Fruit fly (Drosophila melanogaster): ENCODE data around the gene CG14154.

Gene CG14154

dm6 chr3L:10674940-10675339, 33.3 kb downstream of the CG14154 start:
- TF ChIP-seq dsf (GFP tag; optimal IDR thresholded peaks at IDR 0.05; ENCODE audit: borderline replicate concordance) (no peak), usp (GFP tag; optimal IDR thresholded peaks at IDR 0.05) (no peak), tai (GFP tag; optimal IDR thresholded peaks at IDR 0.05) (no peak), Dfd (GFP tag; optimal IDR thresholded peaks at IDR 0.05) (no peak), HLH106 (tag; optimal IDR thresholded peaks at IDR 0.05) (no peak), Hr78 (GFP tag; optimal IDR thresholded peaks at IDR 0.05) (no peak), CrebA (GFP tag; optimal IDR thresholded peaks at IDR 0.05; ENCODE audit: borderline replicate concordance) (no peak), br (GFP tag; optimal IDR thresholded peaks at IDR 0.05) (no peak), h (GFP tag; optimal IDR thresholded peaks at IDR 0.05) (no peak), rgr (GFP tag; optimal IDR thresholded peaks at IDR 0.05) (no peak), Dif (GFP tag; optimal IDR thresholded peaks at IDR 0.05; ENCODE audit: partially characterized antibody) (no peak)

DNA sequence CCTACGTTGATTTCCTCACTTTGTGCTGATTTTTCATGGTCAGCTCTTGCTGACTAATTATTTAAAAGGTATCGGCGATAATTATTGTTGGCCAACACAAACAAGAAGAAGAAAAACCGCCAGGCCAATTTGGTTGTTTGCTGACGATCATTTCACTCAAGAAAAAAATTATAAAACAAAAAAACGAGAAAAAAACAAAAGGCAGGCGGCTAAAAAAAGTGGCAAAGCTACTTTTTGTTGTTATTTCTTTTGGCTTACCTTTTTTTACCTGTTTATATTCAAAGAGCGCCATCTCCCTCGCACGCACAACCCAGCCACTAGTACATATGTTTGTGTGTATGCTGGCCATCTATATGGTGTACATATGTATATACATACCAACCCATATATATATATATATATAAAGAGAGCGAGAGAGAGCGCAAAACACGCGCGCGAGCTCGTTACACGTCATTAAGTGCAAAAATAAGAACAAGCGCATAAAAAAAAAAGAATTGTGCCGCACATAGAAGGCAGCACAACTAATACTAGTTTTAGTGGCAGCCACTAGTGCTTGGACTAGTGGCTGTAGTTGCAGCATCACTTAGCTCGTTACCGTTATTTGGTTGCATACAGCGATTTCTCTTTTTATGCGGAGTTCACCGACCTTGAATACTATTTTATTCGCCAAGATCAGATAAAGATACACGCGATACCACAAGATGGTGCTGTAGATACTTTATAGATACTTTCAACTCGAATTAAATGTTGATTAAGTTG, 34.1 kb downstream of the CG14154 start:
- TF ChIP-seq rgr (GFP tag; optimal IDR thresholded peaks at IDR 0.05) (peak; percentile 14), HLH106 (tag; optimal IDR thresholded peaks at IDR 0.05) (peak; percentile 5), dmrt93B (GFP tag; optimal IDR thresholded peaks at IDR 0.05) (no peak), Hnf4 (GFP tag; optimal IDR thresholded peaks at IDR 0.05) (no peak), brk (GFP tag; optimal IDR thresholded peaks at IDR 0.05) (peak; percentile 49), Rel (GFP tag; optimal IDR thresholded peaks at IDR 0.05) (peak; percentile 53), Rel (tag; optimal IDR thresholded peaks at IDR 0.05) (peak; percentile 45), sage (GFP tag; optimal IDR thresholded peaks at IDR 0.05) (peak; percentile 64), psq (GFP tag; optimal IDR thresholded peaks at IDR 0.05) (peak; percentile 23), Sp1 (GFP tag; optimal IDR thresholded peaks at IDR 0.05) (peak; percentile 74), jim (GFP tag; optimal IDR thresholded peaks at IDR 0.05) (peak; percentile 49), GATAd (GFP tag; optimal IDR thresholded peaks at IDR 0.05) (no peak), CrebA (GFP tag; optimal IDR thresholded peaks at IDR 0.05; ENCODE audit: borderline replicate concordance) (no peak)

- no peak for TF ChIP-seq Hr78 (GFP tag; optimal IDR thresholded peaks at IDR 0.05)
- TF ChIP-seq Myc (optimal IDR thresholded peaks at IDR 0.05): no peak
- TF ChIP-seq psq (GFP tag; optimal IDR thresholded peaks at IDR 0.05): peak; percentile 66
- TF ChIP-seq Rel (GFP tag; optimal IDR thresholded peaks at IDR 0.05): no peak
- peak; percentile 7 for TF ChIP-seq Rel (tag; optimal IDR thresholded peaks at IDR 0.05)
Observed at dm6 chr3L:10677816-10678215, 36.1 kb downstream of the CG14154 start.

dm6 chr3L:10678545-10679067, 36.9 kb downstream of the CG14154 start:
- TF ChIP-seq h (GFP tag; optimal IDR thresholded peaks at IDR 0.05): peak; percentile 91
- peak; percentile 94 for TF ChIP-seq fru (GFP tag; optimal IDR thresholded peaks at IDR 0.05)
- TF ChIP-seq Rel (GFP tag; optimal IDR thresholded peaks at IDR 0.05): peak; percentile 16
- peak; percentile 53 for TF ChIP-seq Rel (tag; optimal IDR thresholded peaks at IDR 0.05)
- TF ChIP-seq sv (GFP tag; optimal IDR thresholded peaks at IDR 0.05): peak; percentile 85
- TF ChIP-seq CrebA (GFP tag; optimal IDR thresholded peaks at IDR 0.05; ENCODE audit: borderline replicate concordance): peak; percentile 51
- TF ChIP-seq GATAd (GFP tag; optimal IDR thresholded peaks at IDR 0.05): no peak
- no peak for TF ChIP-seq lola (GFP tag; optimal IDR thresholded peaks at IDR 0.05)
- peak; percentile 74 for TF ChIP-seq Hnf4 (GFP tag; optimal IDR thresholded peaks at IDR 0.05)
- TF ChIP-seq foxo (GFP tag; optimal IDR thresholded peaks at IDR 0.05): peak in 1 of 2 experiments; percentile 93
- no peak for TF ChIP-seq Hr78 (GFP tag; optimal IDR thresholded peaks at IDR 0.05)
- no peak for TF ChIP-seq pan (optimal IDR thresholded peaks at IDR 0.05)
- TF ChIP-seq N (GFP tag; optimal IDR thresholded peaks at IDR 0.05): no peak
- TF ChIP-seq ey (GFP tag; optimal IDR thresholded peaks at IDR 0.05): peak; percentile 86
- peak; percentile 65 for TF ChIP-seq CG32264 (GFP tag; optimal IDR thresholded peaks at IDR 0.05)
- no peak for TF ChIP-seq Dif (GFP tag; optimal IDR thresholded peaks at IDR 0.05; ENCODE audit: partially characterized antibody)
- TF ChIP-seq woc (GFP tag; optimal IDR thresholded peaks at IDR 0.05): peak; percentile 84
- no peak for TF ChIP-seq dsf (GFP tag; optimal IDR thresholded peaks at IDR 0.05; ENCODE audit: borderline replicate concordance)
- peak; percentile 68 for TF ChIP-seq Mio (GFP tag; optimal IDR thresholded peaks at IDR 0.05)
- TF ChIP-seq sage (GFP tag; optimal IDR thresholded peaks at IDR 0.05): no peak
- TF ChIP-seq Hr83 (GFP tag; optimal IDR thresholded peaks at IDR 0.05; ENCODE audit: poor library complexity, severe bottlenecking): no peak
- TF ChIP-seq Myc (optimal IDR thresholded peaks at IDR 0.05): no peak
- TF ChIP-seq HLH106 (tag; optimal IDR thresholded peaks at IDR 0.05): peak; percentile 90
- peak; percentile 69 for TF ChIP-seq tai (GFP tag; optimal IDR thresholded peaks at IDR 0.05)
- TF ChIP-seq dl (GFP tag; optimal IDR thresholded peaks at IDR 0.05; ENCODE audit: insufficient read depth in 1 of 2, partially characterized antibody in 2 of 2): no peak
- TF ChIP-seq brk (GFP tag; optimal IDR thresholded peaks at IDR 0.05): peak; percentile 54
- TF ChIP-seq CG9705 (GFP tag; optimal IDR thresholded peaks at IDR 0.05): peak; percentile 66
- TF ChIP-seq br (GFP tag; optimal IDR thresholded peaks at IDR 0.05): peak; percentile 96
- peak; percentile 74 for TF ChIP-seq Dfd (GFP tag; optimal IDR thresholded peaks at IDR 0.05)
- TF ChIP-seq rgr (GFP tag; optimal IDR thresholded peaks at IDR 0.05): peak; percentile 81
- peak; percentile 82 for TF ChIP-seq psq (GFP tag; optimal IDR thresholded peaks at IDR 0.05)
- TF ChIP-seq dmrt93B (GFP tag; optimal IDR thresholded peaks at IDR 0.05): peak; percentile 71
- TF ChIP-seq Sp1 (GFP tag; optimal IDR thresholded peaks at IDR 0.05): peak; percentile 92
- TF ChIP-seq Vsx2 (GFP tag; optimal IDR thresholded peaks at IDR 0.05; ENCODE audit: partially characterized antibody): no peak
- TF ChIP-seq Abd-B (GFP tag; optimal IDR thresholded peaks at IDR 0.05): no peak
- TF ChIP-seq OdsH (GFP tag; optimal IDR thresholded peaks at IDR 0.05): peak; percentile 86
- TF ChIP-seq usp (GFP tag; optimal IDR thresholded peaks at IDR 0.05): no peak
- peak; percentile 42 for TF ChIP-seq jim (GFP tag; optimal IDR thresholded peaks at IDR 0.05)
